Fruit fly (Drosophila melanogaster) whole organism, embryonic: Measurements from ENCODE around the gene Ndae1.

Experiments used
- Adf1 ChIP-seq: fragments of 200-800 bp; sonication (Bioruptor generic); IDR thresholded peaks from 2 replicates; pipeline ENCODE4 v1.3.6; 2022; ENCODE audit warnings: missing biosample characterization, missing genetic modification characterization
- CG10654 ChIP-seq: fragments of 200-800 bp; sonication (Bioruptor generic); optimal IDR thresholded peaks from 2 replicates; lab custom pipeline; 2016; ENCODE audit warnings: missing biosample characterization, missing genetic modification characterization
- CG10959 ChIP-seq: fragments of 200-800 bp; sonication (Bioruptor generic); IDR thresholded peaks from 2 replicates; pipeline ENCODE4 v1.3.6; 2022; ENCODE audit warnings: missing biosample characterization, missing genetic modification characterization
- CG11504 ChIP-seq: fragments of 200-800 bp; sonication (Bioruptor generic); optimal IDR thresholded peaks from 3 replicates; lab custom pipeline; 2019; ENCODE audit warnings: missing biosample characterization, mild to moderate bottlenecking, missing genetic modification characterization, moderate library complexity
- CG13894 ChIP-seq: fragments of 200-800 bp; sonication (Bioruptor generic); optimal IDR thresholded peaks from 3 replicates; lab custom pipeline; 2018; ENCODE audit warnings: missing biosample characterization, mild to moderate bottlenecking, missing genetic modification characterization, moderate library complexity
- CG1529 ChIP-seq: fragments of 200-800 bp; sonication (Bioruptor generic); optimal IDR thresholded peaks from 3 replicates; lab custom pipeline; 2018; ENCODE audit warnings: missing biosample characterization, missing genetic modification characterization
- CG17186 ChIP-seq: fragments of 200-800 bp; sonication (Bioruptor generic); optimal IDR thresholded peaks from 3 replicates; lab custom pipeline; 2017; ENCODE audit warnings: missing biosample characterization, missing genetic modification reagents, missing genetic modification characterization
- CG17328 ChIP-seq: fragments of 200-800 bp; sonication (Bioruptor generic); IDR thresholded peaks from 2 replicates; pipeline ENCODE4 v1.3.6; 2022; ENCODE audit warnings: missing biosample characterization, missing genetic modification characterization
- CG17361 ChIP-seq: fragments of 200-800 bp; sonication (Bioruptor generic); IDR thresholded peaks from 3 replicates; pipeline ENCODE4 v1.3.6; 2022; ENCODE audit warnings: missing biosample characterization, missing genetic modification characterization
- CG18262 ChIP-seq: fragments of 200-800 bp; optimal IDR thresholded peaks from 3 replicates; lab custom pipeline; 2019; ENCODE audit warnings: missing biosample characterization, mild to moderate bottlenecking, missing genetic modification characterization, moderate library complexity
- CG18476 ChIP-seq: fragments of 200-800 bp; sonication (Bioruptor generic); optimal IDR thresholded peaks from 2 replicates; lab custom pipeline; 2016; ENCODE audit warnings: missing biosample characterization, mild to moderate bottlenecking, missing genetic modification characterization
- CG2712 ChIP-seq: fragments of 200-800 bp; optimal IDR thresholded peaks from 3 replicates; lab custom pipeline; 2019; ENCODE audit warnings: missing biosample characterization, mild to moderate bottlenecking, missing genetic modification characterization, moderate library complexity
- CG31224 ChIP-seq: fragments of 200-800 bp; sonication (Bioruptor generic); IDR thresholded peaks from 2 replicates; pipeline ENCODE4 v1.3.6; 2022; ENCODE audit warnings: missing biosample characterization, missing genetic modification characterization
- CG32772 ChIP-seq: fragments of 200-800 bp; sonication (Bioruptor generic); IDR thresholded peaks from 2 replicates; pipeline ENCODE4 v1.3.6; 2022; ENCODE audit warnings: missing biosample characterization, missing genetic modification characterization
- CG33213 ChIP-seq: fragments of 200-800 bp; sonication (Bioruptor generic); optimal IDR thresholded peaks from 3 replicates; lab custom pipeline; 2016; ENCODE audit warnings: missing biosample characterization, missing genetic modification characterization
- CG34224 ChIP-seq: fragments of 200-800 bp; sonication (Bioruptor generic); IDR thresholded peaks from 3 replicates; pipeline ENCODE4 v1.3.6; 2022; ENCODE audit warnings: missing biosample characterization, missing genetic modification characterization; ENCODE audit not compliant: partially characterized antibody
- CG3838 ChIP-seq: fragments of 200-800 bp; sonication (Bioruptor generic); optimal IDR thresholded peaks from 3 replicates; lab custom pipeline; 2016; ENCODE audit warnings: missing biosample characterization, missing genetic modification characterization
- CG4404 ChIP-seq: fragments of 200-800 bp; sonication (Bioruptor generic); IDR thresholded peaks from 2 replicates; pipeline ENCODE4 v1.3.6; 2022; ENCODE audit warnings: missing biosample characterization, missing genetic modification characterization
- CG6765 ChIP-seq: fragments of 200-800 bp; sonication (Bioruptor generic); optimal IDR thresholded peaks from 3 replicates; lab custom pipeline; 2017; ENCODE audit warnings: missing biosample characterization, mild to moderate bottlenecking, missing genetic modification characterization
- CG7839 ChIP-seq: fragments of 200-800 bp; sonication (Bioruptor generic); optimal IDR thresholded peaks from 3 replicates; lab custom pipeline; 2018; ENCODE audit warnings: missing biosample characterization, mild to moderate bottlenecking, missing genetic modification characterization, moderate library complexity
- D19A ChIP-seq: fragments of 200-800 bp; optimal IDR thresholded peaks from 3 replicates; lab custom pipeline; 2019; ENCODE audit warnings: missing biosample characterization, mild to moderate bottlenecking, missing genetic modification characterization, moderate library complexity
- Deaf1 ChIP-seq: fragments of 200-800 bp; optimal IDR thresholded peaks from 3 replicates; lab custom pipeline; 2019; ENCODE audit warnings: missing biosample characterization, mild to moderate bottlenecking, missing genetic modification characterization, moderate library complexity
- Doc2 ChIP-seq: fragments of 200-800 bp; sonication (Bioruptor generic); IDR thresholded peaks from 2 replicates; pipeline ENCODE4 v1.3.6; 2022; ENCODE audit warnings: missing biosample characterization, missing genetic modification characterization
- Ets65A ChIP-seq: fragments of 200-800 bp; sonication (Bioruptor generic); peaks from one replicate; lab custom pipeline; 2016; ENCODE audit warnings: missing biosample characterization, missing genetic modification characterization
- HLH4C ChIP-seq: fragments of 200-800 bp; sonication (Bioruptor generic); IDR thresholded peaks from 3 replicates; pipeline ENCODE4 v1.3.6; 2022; ENCODE audit warnings: missing biosample characterization, missing genetic modification characterization; ENCODE audit not compliant: partially characterized antibody
- HLH54F ChIP-seq: fragments of 200-800 bp; sonication (Bioruptor generic); optimal IDR thresholded peaks from 3 replicates; lab custom pipeline; 2016; ENCODE audit warnings: missing biosample characterization, missing genetic modification characterization
- Hr78 ChIP-seq, 2 experiments: fragments of 200-800 bp in 1 of 2; fragments of >200 bp in 1 of 2; sonication (Bioruptor generic) in 1 of 2; optimal IDR thresholded peaks; 2 replicates each; lab custom pipeline; 2017 to 2019; ENCODE audit warnings: missing biosample characterization in 2 of 2, missing genetic modification characterization in 2 of 2, mild to moderate bottlenecking in 1 of 2, moderate library complexity in 1 of 2
- Hsf ChIP-seq: fragments of 200-800 bp; sonication (Bioruptor generic); optimal IDR thresholded peaks from 3 replicates; lab custom pipeline; 2016; ENCODE audit warnings: missing biosample characterization, missing genetic modification characterization
- NfI ChIP-seq: fragments of 200-800 bp; sonication (Bioruptor generic); optimal IDR thresholded peaks from 3 replicates; lab custom pipeline; 2018; ENCODE audit warnings: missing biosample characterization, mild to moderate bottlenecking, missing genetic modification characterization, moderate library complexity
- Oaz ChIP-seq: fragments of 200-800 bp; sonication (Bioruptor generic); IDR thresholded peaks from 2 replicates; pipeline ENCODE4 v1.3.6; 2022; ENCODE audit warnings: missing biosample characterization, missing genetic modification characterization
- PHDP ChIP-seq: fragments of 200-800 bp; sonication (Bioruptor generic); optimal IDR thresholded peaks from 3 replicates; lab custom pipeline; 2018; ENCODE audit warnings: missing biosample characterization, mild to moderate bottlenecking, missing genetic modification characterization, moderate library complexity
- Sry-δ ChIP-seq: fragments of 200-800 bp; sonication (Bioruptor generic); optimal IDR thresholded peaks from 2 replicates; lab custom pipeline; 2016; ENCODE audit warnings: missing biosample characterization, missing genetic modification characterization
- Vsx1 ChIP-seq: fragments of 200-800 bp; sonication (Bioruptor generic); optimal IDR thresholded peaks from 2 replicates; lab custom pipeline; 2017; ENCODE audit warnings: missing biosample characterization, mild to moderate bottlenecking, missing genetic modification characterization, missing genetic modification reagents
- abd-A ChIP-seq: fragments of 200-800 bp; sonication (Bioruptor generic); optimal IDR thresholded peaks from 3 replicates; lab custom pipeline; 2019; ENCODE audit warnings: missing biosample characterization, mild to moderate bottlenecking, missing genetic modification characterization, moderate library complexity
- ash1 ChIP-seq: fragments of 200-800 bp; sonication (Bioruptor generic); optimal IDR thresholded peaks from 2 replicates; lab custom pipeline; 2018; ENCODE audit warnings: missing biosample characterization, mild to moderate bottlenecking, missing genetic modification characterization
- corto ChIP-seq: fragments of 200-800 bp; sonication (Bioruptor generic); optimal IDR thresholded peaks from 2 replicates; lab custom pipeline; 2016; ENCODE audit warnings: missing biosample characterization, mild to moderate bottlenecking, missing genetic modification characterization, moderate library complexity
- disco-r ChIP-seq: fragments of 200-800 bp; sonication (Bioruptor generic); optimal IDR thresholded peaks from 2 replicates; lab custom pipeline; 2016; ENCODE audit warnings: missing biosample characterization, missing genetic modification characterization
- dmrt11E ChIP-seq: fragments of 200-800 bp; sonication (Bioruptor generic); optimal IDR thresholded peaks from 3 replicates; lab custom pipeline; 2018; ENCODE audit warnings: missing biosample characterization, mild to moderate bottlenecking, missing genetic modification characterization, moderate library complexity
- ftz-f1 ChIP-seq: fragments of 200-800 bp; sonication (Bioruptor generic); optimal IDR thresholded peaks from 2 replicates; lab custom pipeline; 2016; ENCODE audit warnings: missing biosample characterization, missing genetic modification characterization
- gro ChIP-seq: fragments of 200-800 bp; sonication (Bioruptor generic); optimal IDR thresholded peaks from 2 replicates; lab custom pipeline; 2016; ENCODE audit warnings: missing biosample characterization, missing genetic modification characterization
- gsb-n ChIP-seq: fragments of 200-800 bp; sonication (Bioruptor generic); optimal IDR thresholded peaks from 3 replicates; lab custom pipeline; 2018; ENCODE audit warnings: missing biosample characterization, mild to moderate bottlenecking, missing genetic modification characterization
- klu ChIP-seq: fragments of 200-800 bp; sonication (Bioruptor generic); IDR thresholded peaks from 2 replicates; pipeline ENCODE4 v1.3.6; 2022; ENCODE audit warnings: missing biosample characterization, missing genetic modification characterization
- knrl ChIP-seq: fragments of 200-800 bp; sonication (Bioruptor generic); IDR thresholded peaks from 3 replicates; pipeline ENCODE4 v1.3.6; 2022; ENCODE audit warnings: missing biosample characterization, missing genetic modification characterization; ENCODE audit not compliant: partially characterized antibody
- lab ChIP-seq: fragments of 200-800 bp; sonication (Bioruptor generic); optimal IDR thresholded peaks from 3 replicates; lab custom pipeline; 2017; ENCODE audit warnings: missing biosample characterization, missing genetic modification characterization, mild to moderate bottlenecking, moderate library complexity, missing genetic modification reagents
- lmd ChIP-seq: fragments of 200-800 bp; sonication (Bioruptor generic); IDR thresholded peaks from 2 replicates; pipeline ENCODE4 v1.3.6; 2022; ENCODE audit warnings: missing biosample characterization, missing genetic modification characterization
- p53 ChIP-seq: fragments of 200-800 bp; sonication (Bioruptor generic); optimal IDR thresholded peaks from 2 replicates; lab custom pipeline; 2016; ENCODE audit warnings: missing biosample characterization, missing genetic modification characterization
- row ChIP-seq: fragments of 200-800 bp; sonication (Bioruptor generic); IDR thresholded peaks from 3 replicates; pipeline ENCODE4 v1.3.6; 2022; ENCODE audit warnings: missing biosample characterization, missing genetic modification characterization
- sens ChIP-seq: fragments of 200-800 bp; sonication (Bioruptor generic); peaks from one replicate; lab custom pipeline; 2016; ENCODE audit warnings: missing biosample characterization, missing genetic modification characterization
- sqz ChIP-seq: fragments of 200-800 bp; sonication (Bioruptor generic); optimal IDR thresholded peaks from 3 replicates; lab custom pipeline; 2018; ENCODE audit warnings: missing biosample characterization, mild to moderate bottlenecking, missing genetic modification characterization
- ssp ChIP-seq: fragments of 200-800 bp; sonication (Bioruptor generic); IDR thresholded peaks from 2 replicates; pipeline ENCODE4 v1.3.6; 2022; ENCODE audit warnings: missing biosample characterization, missing genetic modification characterization
- toy ChIP-seq: fragments of 200-800 bp; sonication (Bioruptor generic); IDR thresholded peaks from 2 replicates; pipeline ENCODE4 v1.3.6; 2022; ENCODE audit warnings: missing biosample characterization, missing genetic modification characterization
- wor ChIP-seq: fragments of 200-800 bp; sonication (Bioruptor generic); IDR thresholded peaks from 2 replicates; pipeline ENCODE4 v1.3.6; 2022; ENCODE audit warnings: missing biosample characterization, missing genetic modification characterization

Ndae1 gene

dm6 chr2L:7264885-7265540 lies 15.9 kb upstream of the Ndae1 start (continued):
- TF ChIP-seq p53 (GFP tag; lab: Kevin White, UChicago) (no peak), Hr78 (GFP tag; optimal IDR thresholded peaks at IDR 0.05; lab: Kevin White, UChicago) (no peak), CG6765 (GFP tag; lab: Kevin White, UChicago) (no peak), Hsf (GFP tag; lab: Kevin White, UChicago) (no peak), knrl (GFP tag; lab: Robert Waterston, UW) (no peak), CG18476 (GFP tag; lab: Kevin White, UChicago) (peak; percentile 72), gsb-n (peak; percentile 70), disco-r (no peak), CG34224 (GFP tag; lab: Robert Waterston, UW) (no peak), CG32772 (GFP tag; lab: Robert Waterston, UW) (no peak), CG10959 (GFP tag; lab: Robert Waterston, UW) (no peak), CG11504 (tag; lab: Kevin White, UChicago) (peak; percentile 9), CG3838 (GFP tag; lab: Kevin White, UChicago) (no peak), wor (no peak), gro (GFP tag; lab: Kevin White, UChicago) (no peak), CG17186 (no peak), NfI (GFP tag; lab: Kevin White, UChicago) (no peak), Sry-δ (GFP tag; lab: Kevin White, UChicago) (no peak), Vsx1 (GFP tag; lab: Kevin White, UChicago) (peak; percentile 15), Oaz (GFP tag; lab: Robert Waterston, UW) (no peak), CG4404 (GFP tag; lab: Robert Waterston, UW) (no peak), CG1529 (no peak), Ets65A (GFP tag; lab: Kevin White, UChicago) (peak; percentile 90), HLH54F (no peak), corto (GFP tag; lab: Kevin White, UChicago) (no peak), klu (no peak), Doc2 (GFP tag; lab: Robert Waterston, UW) (no peak), toy (GFP tag; lab: Robert Waterston, UW) (no peak), Deaf1 (tag; lab: Kevin White, UChicago) (no peak), CG31224 (0 out of 2 replicates have a peak, but pooled peaks have one; percentile 27), ftz-f1 (GFP tag; lab: Kevin White, UChicago) (no peak), CG10654 (GFP tag; lab: Kevin White, UChicago) (no peak), CG17328 (GFP tag; lab: Robert Waterston, UW) (no peak), CG13894 (tag; lab: Kevin White, UChicago) (peak; percentile 50), abd-A (tag; lab: Kevin White, UChicago) (peak; percentile 52), CG7839 (no peak), lmd (no peak), ssp (GFP tag; lab: Robert Waterston, UW) (no peak)
- TF ChIP-seq, all 482 proteins: peak for 13

dm6 chr2L:7264396-7264795 lies 15.3 kb upstream of the Ndae1 start:
- TF ChIP-seq CG17361 (GFP tag; lab: Robert Waterston, UW) (0 out of 3 replicates have a peak, but pooled peaks have one; percentile 22), D19A (peak; percentile 21), CG18262 (tag; lab: Kevin White, UChicago) (peak; percentile 40), Adf1 (GFP tag; lab: Robert Waterston, UW) (no peak), ash1 (GFP tag; lab: Kevin White, UChicago) (no peak), PHDP (tag; lab: Kevin White, UChicago) (peak; percentile 14), sqz (GFP tag; lab: Kevin White, UChicago) (peak; percentile 22), HLH4C (no peak), CG11504 (tag; lab: Kevin White, UChicago) (peak; percentile 39), lab (GFP tag; lab: Kevin White, UChicago) (peak; percentile 13), CG2712 (tag; lab: Kevin White, UChicago) (peak; percentile 50), CG33213 (no peak), sens (GFP tag; lab: Kevin White, UChicago) (peak; percentile 69), dmrt11E (tag; lab: Kevin White, UChicago) (peak; percentile 23), row (peak; percentile 14; the same call in 1 of the 3 replicates)
